Fruit fly (Drosophila melanogaster) whole organism, embryonic: ENCODE data around the gene vih.
A peak's percentile ranks its signal among the peaks of the same experiment; 100 is the strongest.

Experiments
- Awh ChIP-seq: fragments of 200-800 bp; sonication (Bioruptor generic); IDR thresholded peaks from 2 replicates; pipeline ENCODE4, ENCODE4 v1.3.6; 2022; ENCODE audit warnings: missing biosample characterization, missing genetic modification characterization
- CG1024 ChIP-seq: fragments of 200-800 bp; sonication (Bioruptor generic); IDR thresholded peaks from 2 replicates; pipeline ENCODE4 v1.3.6; 2022; ENCODE audit warnings: missing biosample characterization, missing genetic modification characterization
- CG10543 ChIP-seq: fragments of 200-800 bp; sonication (Bioruptor generic); optimal IDR thresholded peaks from 3 replicates; lab custom pipeline; 2017; ENCODE audit warnings: missing biosample characterization, mild to moderate bottlenecking, missing genetic modification characterization, moderate library complexity
- CG11247 ChIP-seq: fragments of 200-800 bp; sonication (Bioruptor generic); IDR thresholded peaks from 2 replicates; pipeline ENCODE4 v1.3.6; 2022; ENCODE audit warnings: missing biosample characterization, missing genetic modification characterization
- CG11456 ChIP-seq: fragments of 200-800 bp; sonication (Bioruptor generic); IDR thresholded peaks from 3 replicates; pipeline ENCODE4 v1.3.6; 2022; ENCODE audit warnings: missing biosample characterization, missing genetic modification characterization
- CG12391 ChIP-seq: fragments of 200-800 bp; sonication (Bioruptor generic); optimal IDR thresholded peaks from 3 replicates; lab custom pipeline; 2018; ENCODE audit warnings: missing biosample characterization, mild to moderate bottlenecking, missing genetic modification characterization, moderate library complexity
- CG13287 ChIP-seq: fragments of 200-800 bp; sonication (Bioruptor generic); IDR thresholded peaks from 2 replicates; pipeline ENCODE4 v1.3.6; 2022; ENCODE audit warnings: missing biosample characterization, missing genetic modification characterization; ENCODE audit not compliant: partially characterized antibody
- CG15514 ChIP-seq: fragments of 200-800 bp; sonication (Bioruptor generic); optimal IDR thresholded peaks from 3 replicates; lab custom pipeline; 2017; ENCODE audit warnings: missing biosample characterization, missing genetic modification characterization, mild to moderate bottlenecking, moderate library complexity, missing genetic modification reagents
- CG1602 ChIP-seq: fragments of 200-800 bp; sonication (Bioruptor generic); optimal IDR thresholded peaks from 3 replicates; lab custom pipeline; 2016; ENCODE audit warnings: missing biosample characterization, missing genetic modification characterization
- CG17385 ChIP-seq: fragments of 200-800 bp; sonication (Bioruptor generic); optimal IDR thresholded peaks from 3 replicates; lab custom pipeline; 2018; ENCODE audit warnings: missing biosample characterization, mild to moderate bottlenecking, missing genetic modification characterization
- CG31365 ChIP-seq: fragments of 200-800 bp; sonication (Bioruptor generic); optimal IDR thresholded peaks from 2 replicates; lab custom pipeline; 2018; ENCODE audit warnings: missing biosample characterization, mild to moderate bottlenecking, missing genetic modification characterization
- CG31388 ChIP-seq: fragments of 200-800 bp; sonication (Bioruptor generic); optimal IDR thresholded peaks from 2 replicates; lab custom pipeline; 2016; ENCODE audit warnings: missing biosample characterization, missing genetic modification characterization
- CG31441 ChIP-seq: fragments of 200-800 bp; sonication (Bioruptor generic); IDR thresholded peaks from 2 replicates; pipeline ENCODE4 v1.3.6; 2022; ENCODE audit warnings: missing biosample characterization, missing genetic modification characterization
- CG3281 ChIP-seq: fragments of 200-800 bp; sonication (Bioruptor generic); optimal IDR thresholded peaks from 3 replicates; lab custom pipeline; 2017; ENCODE audit warnings: missing biosample characterization, mild to moderate bottlenecking, missing genetic modification characterization
- CG3726 ChIP-seq: fragments of 200-800 bp; sonication (Bioruptor generic); IDR thresholded peaks from 3 replicates; pipeline ENCODE4, ENCODE4 v1.3.6; 2022; ENCODE audit warnings: missing biosample characterization, missing genetic modification characterization
- CG4707 ChIP-seq: fragments of 200-800 bp; sonication (Bioruptor generic); optimal IDR thresholded peaks from 2 replicates; lab custom pipeline; 2018; ENCODE audit warnings: missing biosample characterization, mild to moderate bottlenecking, missing genetic modification characterization, moderate library complexity
- CG5180 ChIP-seq: fragments of 200-800 bp; sonication (Bioruptor generic); optimal IDR thresholded peaks from 3 replicates; lab custom pipeline; 2017; ENCODE audit warnings: missing biosample characterization, missing genetic modification characterization, mild to moderate bottlenecking, moderate library complexity, missing genetic modification reagents
- CG5245 ChIP-seq: fragments of 200-800 bp; sonication (Bioruptor generic); optimal IDR thresholded peaks from 3 replicates; lab custom pipeline; 2016; ENCODE audit warnings: missing biosample characterization, missing genetic modification characterization
- CG5953 ChIP-seq: fragments of 200-800 bp; sonication (Bioruptor generic); IDR thresholded peaks from 2 replicates; pipeline ENCODE4 v1.3.6; 2022; ENCODE audit warnings: missing biosample characterization, missing genetic modification characterization
- CG6254 ChIP-seq: fragments of 200-800 bp; sonication (Bioruptor generic); optimal IDR thresholded peaks from 3 replicates; lab custom pipeline; 2017; ENCODE audit warnings: mild to moderate bottlenecking, missing biosample characterization, missing genetic modification reagents, missing genetic modification characterization
- CG6813 ChIP-seq: fragments of 200-800 bp; sonication (Bioruptor generic); optimal IDR thresholded peaks from 2 replicates; lab custom pipeline; 2017; ENCODE audit warnings: missing biosample characterization, missing genetic modification characterization, mild to moderate bottlenecking, moderate library complexity, missing genetic modification reagents
- CG8281 ChIP-seq: fragments of 200-800 bp; sonication (Bioruptor generic); optimal IDR thresholded peaks from 2 replicates; lab custom pipeline; 2018; ENCODE audit warnings: missing biosample characterization, mild to moderate bottlenecking, missing genetic modification characterization, moderate library complexity
- CG9932 ChIP-seq: fragments of 200-800 bp; sonication (Bioruptor generic); IDR thresholded peaks from 2 replicates; pipeline ENCODE4 v1.3.6; 2022; ENCODE audit warnings: missing biosample characterization, missing genetic modification characterization
- Chrac-16 ChIP-seq: fragments of 200-800 bp; sonication (Bioruptor generic); optimal IDR thresholded peaks from 3 replicates; lab custom pipeline; 2016; ENCODE audit warnings: missing biosample characterization, missing genetic modification characterization
- CrebB ChIP-seq: fragments of 200-800 bp; sonication (Bioruptor generic); optimal IDR thresholded peaks from 3 replicates; lab custom pipeline; 2018; ENCODE audit warnings: missing biosample characterization, mild to moderate bottlenecking, missing genetic modification characterization
- Gug ChIP-seq: fragments of 200-800 bp; sonication (Bioruptor generic); IDR thresholded peaks from 4 replicates; pipeline ENCODE4 v1.3.6; 2022; ENCODE audit warnings: missing biosample characterization, missing genetic modification characterization
- Mad ChIP-seq: fragments of 200-800 bp; sonication (Bioruptor generic); optimal IDR thresholded peaks from 2 replicates; lab custom pipeline; 2016; ENCODE audit warnings: missing biosample characterization, missing genetic modification characterization
- Nf-YA ChIP-seq: fragments of 200-800 bp; sonication (Bioruptor generic); IDR thresholded peaks from 2 replicates; pipeline ENCODE4 v1.3.6; 2022; ENCODE audit warnings: missing biosample characterization, missing genetic modification characterization
- Sin3A ChIP-seq: fragments of >200 bp; optimal IDR thresholded peaks from 2 replicates; lab custom pipeline; 2018
- ase ChIP-seq: fragments of 200-800 bp; sonication (Bioruptor generic); IDR thresholded peaks from 3 replicates; pipeline ENCODE4 v1.3.6; 2022; ENCODE audit warnings: missing biosample characterization, missing genetic modification characterization
- cad ChIP-seq: fragments of >200 bp; optimal IDR thresholded peaks from 2 replicates; lab custom pipeline; 2017; ENCODE audit warnings: missing biosample characterization, missing genetic modification characterization
- corto ChIP-seq: fragments of 200-800 bp; sonication (Bioruptor generic); optimal IDR thresholded peaks from 2 replicates; lab custom pipeline; 2016; ENCODE audit warnings: missing biosample characterization, mild to moderate bottlenecking, missing genetic modification characterization, moderate library complexity
- esg ChIP-seq: fragments of 200-800 bp; sonication (Bioruptor generic); conservative IDR thresholded peaks from 2 replicates; pipeline ENCODE4 v1.3.6; 2022; ENCODE audit warnings: missing biosample characterization, missing genetic modification characterization
- fd64A ChIP-seq: fragments of 200-800 bp; sonication (Bioruptor generic); optimal IDR thresholded peaks from 3 replicates; lab custom pipeline; 2018; ENCODE audit warnings: missing biosample characterization, mild to moderate bottlenecking, missing genetic modification characterization
- gce ChIP-seq: fragments of 200-800 bp; sonication (Bioruptor generic); IDR thresholded peaks from 3 replicates; pipeline ENCODE4 v1.3.6; 2022; ENCODE audit warnings: missing biosample characterization, missing genetic modification characterization
- grau ChIP-seq: fragments of 200-800 bp; optimal IDR thresholded peaks from 3 replicates; lab custom pipeline; 2019; ENCODE audit warnings: missing biosample characterization, mild to moderate bottlenecking, missing genetic modification characterization, moderate library complexity
- her ChIP-seq: fragments of 200-800 bp; sonication (Bioruptor generic); optimal IDR thresholded peaks from 2 replicates; lab custom pipeline; 2016; ENCODE audit warnings: missing biosample characterization, missing genetic modification characterization
- lilli ChIP-seq: fragments of 200-800 bp; sonication (Bioruptor generic); optimal IDR thresholded peaks from 3 replicates; lab custom pipeline; 2016; ENCODE audit warnings: missing biosample characterization, missing genetic modification characterization
- mirr ChIP-seq: fragments of 200-800 bp; sonication (Bioruptor generic); optimal IDR thresholded peaks from 3 replicates; lab custom pipeline; 2018; ENCODE audit warnings: missing biosample characterization, mild to moderate bottlenecking, missing genetic modification characterization
- shn ChIP-seq: fragments of 200-800 bp; sonication (Bioruptor generic); optimal IDR thresholded peaks from 3 replicates; lab custom pipeline; 2016; ENCODE audit warnings: missing biosample characterization, missing genetic modification characterization
- sim ChIP-seq: fragments of 200-800 bp; sonication (Bioruptor generic); IDR thresholded peaks from 2 replicates; pipeline ENCODE4 v1.3.6; 2022; ENCODE audit warnings: missing biosample characterization, missing genetic modification characterization
- trem ChIP-seq: fragments of 200-800 bp; optimal IDR thresholded peaks from 3 replicates; lab custom pipeline; 2019; ENCODE audit warnings: missing biosample characterization, mild to moderate bottlenecking, missing genetic modification characterization, moderate library complexity

Gene vih

DNA sequence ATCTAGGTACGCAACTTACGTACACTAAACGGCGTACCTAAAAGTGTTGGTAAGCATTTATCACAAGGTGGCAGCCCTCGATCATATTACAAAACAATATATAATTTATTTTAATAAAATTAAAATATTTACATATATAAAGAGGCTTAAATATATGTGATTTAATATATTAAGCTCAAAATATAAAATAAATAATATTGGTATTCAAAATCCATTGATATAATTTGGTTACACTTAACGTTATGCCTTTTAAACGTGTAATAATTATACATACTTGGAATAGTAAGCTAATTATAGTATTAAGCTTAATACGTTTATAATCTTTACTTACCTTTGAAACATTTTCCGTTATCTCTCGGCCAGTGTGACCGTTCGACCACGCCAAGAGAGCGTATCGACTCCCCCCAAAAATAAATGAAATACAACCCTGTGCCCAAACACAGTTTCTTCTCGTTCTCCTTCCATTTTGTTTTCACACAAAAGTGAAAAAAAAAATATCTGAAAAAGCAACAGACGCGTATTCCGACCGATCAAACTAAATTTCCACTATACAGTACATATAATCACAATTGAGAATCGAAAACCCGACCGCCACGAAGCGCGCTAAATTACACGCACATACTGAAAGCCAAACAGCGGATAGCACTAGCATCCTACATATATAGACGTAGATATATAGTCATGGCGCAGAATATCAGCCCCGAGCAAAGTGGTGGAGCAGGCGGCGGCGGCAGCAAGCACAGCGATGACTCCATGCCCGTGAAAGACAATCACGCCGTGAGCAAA is at the start of gene vih, which contains the start of gene CG10646 (continued):
- TF ChIP-seq grau (tag; lab: Kevin White, UChicago), result peak; percentile 59
- TF ChIP-seq CG8281 (tag; lab: Kevin White, UChicago), result no peak
- peak; percentile 77 for TF ChIP-seq CG12391
- TF ChIP-seq CG1024 (GFP tag; lab: Robert Waterston, UW), result no peak
- no peak for TF ChIP-seq CG5953 (GFP tag; lab: Robert Waterston, UW)
- TF ChIP-seq cad (GFP tag; lab: Kevin White, UChicago), result no peak
- peak; percentile 63 for TF ChIP-seq CG31441 (GFP tag; lab: Robert Waterston, UW)
- TF ChIP-seq corto (GFP tag; lab: Kevin White, UChicago), result no peak
- TF ChIP-seq her (GFP tag; lab: Kevin White, UChicago), result no peak
- TF ChIP-seq CG10543 (GFP tag; lab: Kevin White, UChicago), result peak; percentile 65
- TF ChIP-seq esg (GFP tag; lab: Robert Waterston, UW), result no peak
- no peak for TF ChIP-seq Nf-YA
- no peak for TF ChIP-seq shn (GFP tag; lab: Kevin White, UChicago)
- peak; percentile 38 for TF ChIP-seq lilli (GFP tag; lab: Kevin White, UChicago)
- no peak for TF ChIP-seq CG6813 (GFP tag; lab: Kevin White, UChicago)
- no peak for TF ChIP-seq fd64A (GFP tag; lab: Kevin White, UChicago)
- TF ChIP-seq Sin3A (lab: Kevin White, UChicago), result no peak
- TF ChIP-seq CG9932 (GFP tag; lab: Robert Waterston, UW), result 0 out of 2 replicates have a peak, but pooled peaks have one; percentile 46
- TF ChIP-seq Gug (GFP tag; lab: Robert Waterston, UW), result no peak; the same call in 3 of the 4 replicates
- TF ChIP-seq CrebB (tag; lab: Kevin White, UChicago), result no peak
- TF ChIP-seq CG31388 (GFP tag; lab: Kevin White, UChicago), result peak; percentile 29
- peak; percentile 29 for TF ChIP-seq CG17385 (GFP tag; lab: Kevin White, UChicago)
- peak; percentile 48 for TF ChIP-seq CG3281 (GFP tag; lab: Kevin White, UChicago)
- TF ChIP-seq Mad (GFP tag; lab: Kevin White, UChicago), result no peak
- no peak for TF ChIP-seq gce (GFP tag; lab: Robert Waterston, UW)
- TF ChIP-seq CG5180 (GFP tag; lab: Kevin White, UChicago), result no peak
- TF ChIP-seq ase (GFP tag; lab: Robert Waterston, UW), result no peak
- TF ChIP-seq trem (tag; lab: Kevin White, UChicago), result peak; percentile 96
- no peak for TF ChIP-seq CG11247 (GFP tag; lab: Robert Waterston, UW)
- peak; percentile 40; the same call in 1 of the 2 replicates for TF ChIP-seq CG13287 (GFP tag; lab: Robert Waterston, UW)
- no peak for TF ChIP-seq mirr
- no peak for TF ChIP-seq sim
- TF ChIP-seq CG11456 (GFP tag; lab: Robert Waterston, UW), result no peak; the same call in 2 of the 3 replicates
- peak; percentile 48 for TF ChIP-seq CG1602 (GFP tag; lab: Kevin White, UChicago)
- TF ChIP-seq CG5245 (GFP tag; lab: Kevin White, UChicago), result no peak
- TF ChIP-seq CG4707 (GFP tag; lab: Kevin White, UChicago), result no peak
- no peak for TF ChIP-seq CG31365
- no peak for TF ChIP-seq CG6254 (GFP tag; lab: Kevin White, UChicago)
- no peak for TF ChIP-seq CG3726 (GFP tag; lab: Robert Waterston, UW)
- TF ChIP-seq Chrac-16 (GFP tag; lab: Kevin White, UChicago), result peak; percentile 40
- TF ChIP-seq CG15514, result peak; percentile 66
- TF ChIP-seq Awh (GFP tag; lab: Robert Waterston, UW), result no peak
